Fruit fly (Drosophila melanogaster): ENCODE data around the gene TfIIEbeta.

Gene TfIIEbeta

dm6 chr3L:4269920-4270319 lies 16.9 kb upstream of the TfIIEbeta start (continued):
- TF ChIP-seq jing (GFP tag; optimal IDR thresholded peaks at IDR 0.05) (peak; percentile 21), caup (GFP tag; optimal IDR thresholded peaks at IDR 0.05; ENCODE audit: severe bottlenecking) (peak; percentile 53), CG5245 (GFP tag; optimal IDR thresholded peaks at IDR 0.05) (peak; percentile 34), ATbp (GFP tag; optimal IDR thresholded peaks at IDR 0.05) (peak; percentile 69), CG7928 (GFP tag; optimal IDR thresholded peaks at IDR 0.05) (peak; percentile 8), Nf-YA (GFP tag; IDR thresholded peaks at IDR 0.05) (peak; percentile 15; the same call in 1 of the 2 replicates), unpg (GFP tag; optimal IDR thresholded peaks at IDR 0.05) (peak; percentile 81), al (GFP tag; IDR thresholded peaks at IDR 0.05) (0 out of 2 replicates have a peak, but pooled peaks have one; percentile 32), tgo (GFP tag; IDR thresholded peaks at IDR 0.05) (peak; percentile 79), Vsx1 (GFP tag; optimal IDR thresholded peaks at IDR 0.05) (peak; percentile 43), CG11093 (GFP tag; IDR thresholded peaks at IDR 0.05) (0 out of 3 replicates have a peak, but pooled peaks have one; percentile 60), lola (GFP tag; optimal IDR thresholded peaks at IDR 0.05) (peak in 1 of 3 experiments; percentile 77), dmrt11E (tag; optimal IDR thresholded peaks at IDR 0.05) (peak; percentile 68), Atf3 (GFP tag; optimal IDR thresholded peaks at IDR 0.05) (no peak), oc (tag; optimal IDR thresholded peaks at IDR 0.05) (peak; percentile 74), CG7556 (GFP tag; optimal IDR thresholded peaks at IDR 0.05) (peak; percentile 78), CG13424 (tag; optimal IDR thresholded peaks at IDR 0.05) (peak; percentile 82), Neu2 (GFP tag; optimal IDR thresholded peaks at IDR 0.05; ENCODE audit: borderline replicate concordance) (no peak), org-1 (GFP tag; optimal IDR thresholded peaks at IDR 0.05) (peak; percentile 71), Gug (GFP tag; IDR thresholded peaks at IDR 0.05) (0 out of 4 replicates have a peak, but pooled peaks have one; percentile 8)

- peak; percentile 96 for TF ChIP-seq Blimp-1 (GFP tag; optimal IDR thresholded peaks at IDR 0.05)
- TF ChIP-seq CG4404 (GFP tag; IDR thresholded peaks at IDR 0.05) = no peak
- no peak for TF ChIP-seq Taf1 (GFP tag; IDR thresholded peaks at IDR 0.05)
- no peak for TF ChIP-seq Antp (GFP tag; optimal IDR thresholded peaks at IDR 0.05)
- no peak for TF ChIP-seq sd (tag; optimal IDR thresholded peaks at IDR 0.05)
- TF ChIP-seq bsh (GFP tag; optimal IDR thresholded peaks at IDR 0.05) = peak in 1 of 2 experiments; percentile 11
- TF ChIP-seq Jarid2 (GFP tag; optimal IDR thresholded peaks at IDR 0.05) = no peak
- TF ChIP-seq CG10366 (GFP tag; IDR thresholded peaks at IDR 0.05) = no peak
- TF ChIP-seq CG17829 (tag; optimal IDR thresholded peaks at IDR 0.05) = no peak
- no peak for TF ChIP-seq CG12391 (tag; optimal IDR thresholded peaks at IDR 0.05)
- 0 out of 3 replicates have a peak, but pooled peaks have one; percentile 30 for TF ChIP-seq CG2199 (GFP tag; IDR thresholded peaks at IDR 0.05)
- TF ChIP-seq chinmo (GFP tag; IDR thresholded peaks at IDR 0.05; ENCODE audit: partially characterized antibody) = 0 out of 4 replicates have a peak, but pooled peaks have one; percentile 41
- no peak for TF ChIP-seq Dref (GFP tag; IDR thresholded peaks at IDR 0.05)
- no peak for TF ChIP-seq CG18011 (GFP tag; optimal IDR thresholded peaks at IDR 0.05)
- TF ChIP-seq CG31441 (GFP tag; IDR thresholded peaks at IDR 0.05) = no peak
- TF ChIP-seq CG10147 (GFP tag; optimal IDR thresholded peaks at IDR 0.05) = no peak
- no peak for TF ChIP-seq Deaf1 (tag; optimal IDR thresholded peaks at IDR 0.05)
- no peak for TF ChIP-seq Dip3 (GFP tag; optimal IDR thresholded peaks at IDR 0.05)
- no peak for TF ChIP-seq Dll (GFP tag; IDR thresholded peaks at IDR 0.05; ENCODE audit: partially characterized antibody)
- TF ChIP-seq CG12769 (tag; optimal IDR thresholded peaks at IDR 0.05) = no peak
- TF ChIP-seq CG10543 (GFP tag; optimal IDR thresholded peaks at IDR 0.05) = no peak
- TF ChIP-seq chm (GFP tag; IDR thresholded peaks at IDR 0.05) = no peak
- no peak for TF ChIP-seq HLH3B (GFP tag; IDR thresholded peaks at IDR 0.05)
- TF ChIP-seq CG10431 (GFP tag; optimal IDR thresholded peaks at IDR 0.05) = no peak
- peak; percentile 26; the same call in 1 of the 2 replicates for TF ChIP-seq nerfin-2 (GFP tag; IDR thresholded peaks at IDR 0.05; ENCODE audit: partially characterized antibody)
- TF ChIP-seq sqz (GFP tag; optimal IDR thresholded peaks at IDR 0.05) = peak; percentile 41
- peak; percentile 52 for TF ChIP-seq kni (GFP tag; optimal IDR thresholded peaks at IDR 0.05)
Observed at dm6 chr3L:4270949-4271827, 15.7 kb upstream of the TfIIEbeta start.
